Worm (Caenorhabditis elegans) whole organism, L1 larva: Measurements from ENCODE around the gene Y1A5A.1.

Experiments used
- C04F5.9 ChIP-seq: sonication (generic microtip); optimal IDR thresholded peaks from 2 replicates; lab custom pipeline; 2016; ENCODE audit warnings: missing genetic modification characterization, missing compliant biosample characterization
- C16A3.4 ChIP-seq: fragments of 150-350 bp; optimal IDR thresholded peaks from 2 replicates; lab custom pipeline; 2014; ENCODE audit warnings: missing biosample characterization, missing genetic modification characterization
- C34B4.2 ChIP-seq: sonication (generic microtip); optimal IDR thresholded peaks from 2 replicates; lab custom pipeline; 2017; ENCODE audit warnings: mild to moderate bottlenecking, missing genetic modification characterization, missing compliant biosample characterization
- F16B12.6 ChIP-seq: fragments of 150-350 bp; optimal IDR thresholded peaks from 2 replicates; lab custom pipeline; 2014; ENCODE audit warnings: missing biosample characterization, missing genetic modification characterization
- aha-1 ChIP-seq: fragments of 150-350 bp; optimal IDR thresholded peaks from 2 replicates; lab custom pipeline; 2014; ENCODE audit warnings: missing biosample characterization, missing genetic modification characterization
- ama-1 ChIP-seq: fragments of 150-350 bp; optimal IDR thresholded peaks from 2 replicates; lab custom pipeline; 2014
- blmp-1 ChIP-seq: fragments of 150-350 bp; optimal IDR thresholded peaks from 2 replicates; lab custom pipeline; 2014; ENCODE audit warnings: missing biosample characterization, missing genetic modification characterization
- ceh-8 ChIP-seq: fragments of 200-800 bp; sonication (Bioruptor generic); optimal IDR thresholded peaks from 2 replicates; lab custom pipeline; 2018; ENCODE audit warnings: mild to moderate bottlenecking, missing genetic modification characterization, moderate library complexity, missing compliant biosample characterization
- ces-1 ChIP-seq: fragments of 150-350 bp; optimal IDR thresholded peaks from 2 replicates; lab custom pipeline; 2014; ENCODE audit warnings: missing biosample characterization, missing genetic modification reagents, missing genetic modification characterization
- dsc-1 ChIP-seq: sonication (generic microtip); optimal IDR thresholded peaks from 2 replicates; lab custom pipeline; 2016; ENCODE audit warnings: mild to moderate bottlenecking, missing genetic modification characterization, missing compliant biosample characterization
- efl-1 ChIP-seq, 4 experiments: fragments of 150-350 bp; optimal IDR thresholded peaks in 3 of 4; peaks in 1 of 4; 1 replicate in 1 of 4; 2 replicates in 3 of 4; lab custom pipeline; 2014; ENCODE audit warnings: missing biosample characterization in 2 of 4, missing genetic modification characterization in 2 of 4, missing genetic modification reagents in 2 of 4
- efl-3 ChIP-seq: fragments of 200-800 bp; sonication (Bioruptor generic); optimal IDR thresholded peaks from 2 replicates; lab custom pipeline; 2018; ENCODE audit warnings: mild to moderate bottlenecking, missing genetic modification characterization, missing compliant biosample characterization
- egl-27 ChIP-seq, 2 experiments: fragments of 150-350 bp in 1 of 2; sonication (generic microtip); optimal IDR thresholded peaks; 3 replicates each; lab custom pipeline; 2017 to 2018; ENCODE audit warnings: missing biosample characterization in 2 of 2, missing genetic modification characterization in 2 of 2, missing genetic modification reagents in 2 of 2
- elt-3 ChIP-seq, 6 experiments: fragments of 150-350 bp in 1 of 6; sonication (generic microtip); optimal IDR thresholded peaks; 2 replicates each; lab custom pipeline; 2017 to 2018; ENCODE audit warnings: missing biosample characterization in 6 of 6, missing genetic modification characterization in 6 of 6, inconsistent platforms in 1 of 6
- ets-5 ChIP-seq: fragments of 200-800 bp; sonication (Bioruptor generic); IDR thresholded peaks from 2 replicates; pipeline ENCODE4 v1.3.6; 2022; ENCODE audit warnings: missing genetic modification characterization, missing compliant biosample characterization
- grh-1 ChIP-seq: fragments of 200-800 bp; sonication (Bioruptor generic); IDR thresholded peaks from 2 replicates; pipeline ENCODE4 v1.3.6; 2022; ENCODE audit warnings: missing genetic modification reagents, missing genetic modification characterization, missing compliant biosample characterization
- hlh-4 ChIP-seq: sonication (generic microtip); optimal IDR thresholded peaks from 2 replicates; lab custom pipeline; 2016; ENCODE audit warnings: mild to moderate bottlenecking, missing genetic modification characterization, missing compliant biosample characterization
- hpl-2 ChIP-seq: fragments of 150-350 bp; optimal IDR thresholded peaks from 2 replicates; lab custom pipeline; 2014; ENCODE audit warnings: missing biosample characterization, missing genetic modification reagents, missing genetic modification characterization
- irx-1 ChIP-seq: sonication (generic microtip); optimal IDR thresholded peaks from 2 replicates; lab custom pipeline; 2016; ENCODE audit warnings: missing genetic modification characterization, missing compliant biosample characterization
- isw-1 ChIP-seq: fragments of 200-800 bp; sonication (Bioruptor generic); IDR thresholded peaks from 2 replicates; pipeline ENCODE4 v1.3.6; 2022; ENCODE audit warnings: missing genetic modification characterization, missing compliant biosample characterization
- jun-1 ChIP-seq: fragments of 150-350 bp; optimal IDR thresholded peaks from 2 replicates; lab custom pipeline; 2014; ENCODE audit warnings: missing biosample characterization, missing genetic modification reagents, missing genetic modification characterization
- lin-13 ChIP-seq: fragments of 150-350 bp; optimal IDR thresholded peaks from 2 replicates; lab custom pipeline; 2014; ENCODE audit warnings: missing biosample characterization, missing genetic modification reagents, missing genetic modification characterization
- lin-14 ChIP-seq: fragments of 200-800 bp; sonication (Bioruptor generic); optimal IDR thresholded peaks from 2 replicates; lab custom pipeline; 2018; ENCODE audit warnings: mild to moderate bottlenecking, missing genetic modification characterization, moderate library complexity, missing compliant biosample characterization
- lin-15B ChIP-seq: fragments of 150-350 bp; sonication (generic microtip); optimal IDR thresholded peaks from 3 replicates; lab custom pipeline; 2014; ENCODE audit warnings: missing biosample characterization, missing genetic modification characterization
- lin-35 ChIP-seq, 2 experiments: fragments of 150-350 bp; optimal IDR thresholded peaks; 2 replicates each; lab custom pipeline; 2014; ENCODE audit warnings: missing biosample characterization in 2 of 2, missing genetic modification characterization in 2 of 2, missing genetic modification reagents in 2 of 2
- lir-3 ChIP-seq: sonication (generic microtip); optimal IDR thresholded peaks from 2 replicates; lab custom pipeline; 2016; ENCODE audit warnings: mild to moderate bottlenecking, missing genetic modification characterization, moderate library complexity, missing compliant biosample characterization; ENCODE audit not compliant: poor library complexity
- lsy-2 ChIP-seq, 2 experiments: fragments of 150-350 bp; optimal IDR thresholded peaks; 2 replicates each; lab custom pipeline; 2014; ENCODE audit warnings: missing biosample characterization in 2 of 2, missing genetic modification characterization in 2 of 2
- mab-9 ChIP-seq: fragments of 200-800 bp; sonication (Bioruptor generic); IDR thresholded peaks from 2 replicates; pipeline ENCODE4 v1.3.6; 2022; ENCODE audit warnings: missing genetic modification reagents, missing genetic modification characterization, missing compliant biosample characterization
- mdl-1 ChIP-seq, 2 experiments: fragments of 150-350 bp; optimal IDR thresholded peaks; 2 replicates each; lab custom pipeline; 2014 to 2017; ENCODE audit warnings: missing biosample characterization in 2 of 2, missing genetic modification characterization in 2 of 2, inconsistent platforms in 1 of 2
- mef-2 ChIP-seq: fragments of 150-350 bp; optimal IDR thresholded peaks from 2 replicates; lab custom pipeline; 2014; ENCODE audit warnings: missing biosample characterization, missing genetic modification characterization
- nhr-11 ChIP-seq: fragments of 150-350 bp; optimal IDR thresholded peaks from 2 replicates; lab custom pipeline; 2014; ENCODE audit warnings: missing biosample characterization, missing genetic modification characterization
- nhr-19 ChIP-seq: fragments of 200-800 bp; sonication (Bioruptor generic); conservative IDR thresholded peaks from 2 replicates; pipeline ENCODE4 v1.3.6; 2022; ENCODE audit warnings: missing genetic modification characterization, missing compliant biosample characterization
- nhr-237 ChIP-seq: fragments of 150-350 bp; optimal IDR thresholded peaks from 2 replicates; lab custom pipeline; 2014; ENCODE audit warnings: missing biosample characterization, missing genetic modification characterization
- nhr-28 ChIP-seq: fragments of 150-350 bp; optimal IDR thresholded peaks from 2 replicates; lab custom pipeline; 2014; ENCODE audit warnings: missing biosample characterization, missing genetic modification characterization
- nhr-71 ChIP-seq: sonication (generic microtip); optimal IDR thresholded peaks from 2 replicates; lab custom pipeline; 2016; ENCODE audit warnings: mild to moderate bottlenecking, missing genetic modification characterization, moderate library complexity, missing compliant biosample characterization
- nhr-76 ChIP-seq: sonication (generic microtip); optimal IDR thresholded peaks from 2 replicates; lab custom pipeline; 2017; ENCODE audit warnings: missing biosample characterization, missing genetic modification characterization
- nhr-84 ChIP-seq: sonication (generic microtip); optimal IDR thresholded peaks from 2 replicates; lab custom pipeline; 2017; ENCODE audit warnings: missing biosample characterization, missing genetic modification characterization
- nhr-90 ChIP-seq: sonication (generic microtip); optimal IDR thresholded peaks from 2 replicates; lab custom pipeline; 2016; ENCODE audit warnings: mild to moderate bottlenecking, missing genetic modification characterization, missing compliant biosample characterization; ENCODE audit not compliant: poor library complexity
- pax-3 ChIP-seq: fragments of 200-800 bp; sonication (Bioruptor generic); optimal IDR thresholded peaks from 2 replicates; lab custom pipeline; 2018; ENCODE audit warnings: mild to moderate bottlenecking, missing genetic modification characterization, moderate library complexity, missing compliant biosample characterization
- skn-1 ChIP-seq: fragments of 150-350 bp; optimal IDR thresholded peaks from 2 replicates; lab custom pipeline; 2014; ENCODE audit warnings: missing biosample characterization, missing genetic modification characterization
- snpc-4 ChIP-seq: fragments of 150-350 bp; optimal IDR thresholded peaks from 2 replicates; lab custom pipeline; 2014; ENCODE audit warnings: missing biosample characterization, missing genetic modification characterization
- sox-4 ChIP-seq: sonication (generic microtip); optimal IDR thresholded peaks from 2 replicates; lab custom pipeline; 2016; ENCODE audit warnings: missing genetic modification characterization, missing compliant biosample characterization
- sup-37 ChIP-seq: fragments of 200-800 bp; sonication (Bioruptor generic); optimal IDR thresholded peaks from 2 replicates; lab custom pipeline; 2018; ENCODE audit warnings: mild to moderate bottlenecking, missing genetic modification characterization, missing compliant biosample characterization
- swsn-7 ChIP-seq: sonication (generic microtip); optimal IDR thresholded peaks from 2 replicates; lab custom pipeline; 2016; ENCODE audit warnings: missing genetic modification characterization, missing compliant biosample characterization
- tbx-2 ChIP-seq: sonication (generic microtip); optimal IDR thresholded peaks from 2 replicates; lab custom pipeline; 2016; ENCODE audit warnings: missing genetic modification characterization, missing compliant biosample characterization
- tlp-1 ChIP-seq: fragments of 150-350 bp; optimal IDR thresholded peaks from 2 replicates; lab custom pipeline; 2014; ENCODE audit warnings: missing biosample characterization, missing genetic modification characterization
- unc-30 ChIP-seq: sonication (generic microtip); optimal IDR thresholded peaks from 2 replicates; lab custom pipeline; 2017; ENCODE audit warnings: missing biosample characterization, missing genetic modification characterization
- unc-86 ChIP-seq: sonication (generic microtip); optimal IDR thresholded peaks from 2 replicates; lab custom pipeline; 2016; ENCODE audit warnings: missing genetic modification characterization, missing compliant biosample characterization
- unc-98 ChIP-seq: fragments of 200-800 bp; sonication (Bioruptor generic); IDR thresholded peaks from 2 replicates; pipeline ENCODE4 v1.3.6; 2022; ENCODE audit warnings: missing genetic modification characterization, missing compliant biosample characterization
- vab-15 ChIP-seq: sonication (generic microtip); optimal IDR thresholded peaks from 2 replicates; lab custom pipeline; 2017; ENCODE audit warnings: missing genotype, mild to moderate bottlenecking, missing genetic modification characterization, missing compliant biosample characterization
- zag-1 ChIP-seq: fragments of 150-350 bp; optimal IDR thresholded peaks from 2 replicates; lab custom pipeline; 2014; ENCODE audit warnings: missing biosample characterization, missing genetic modification characterization
- zip-4 ChIP-seq: fragments of 200-800 bp; sonication (Bioruptor generic); optimal IDR thresholded peaks from 2 replicates; lab custom pipeline; 2018; ENCODE audit warnings: mild to moderate bottlenecking, missing genetic modification characterization, moderate library complexity, missing compliant biosample characterization
- ztf-11 ChIP-seq, 2 experiments: sonication (generic microtip); optimal IDR thresholded peaks; 2 replicates each; lab custom pipeline; 2016 to 2017; ENCODE audit warnings: missing genetic modification characterization in 2 of 2, missing biosample characterization in 1 of 2, missing compliant biosample characterization in 1 of 2
- ztf-4 ChIP-seq: fragments of 150-350 bp; optimal IDR thresholded peaks from 2 replicates; lab custom pipeline; 2014; ENCODE audit warnings: missing biosample characterization, missing genetic modification characterization

Y1A5A.1 gene

ce11 chrIII:4019801-4020200 lies 33.3 kb upstream of the Y1A5A.1 start, which contains the start of gene snpc-3.4 (continued):
- TF ChIP-seq vab-15 (tag; lab: Kevin White, UChicago) (no peak), nhr-71 (tag; lab: Kevin White, UChicago) (peak; percentile 75), ceh-8 (GFP tag; lab: Kevin White, UChicago) (no peak), grh-1 (GFP tag; lab: Robert Waterston, UW) (no peak), aha-1 (tag; lab: Kevin White, UChicago) (no peak), nhr-11 (tag; lab: Kevin White, UChicago) (no peak), unc-98 (GFP tag; lab: Robert Waterston, UW) (no peak), dsc-1 (tag; lab: Kevin White, UChicago) (no peak), unc-30 (tag; lab: Kevin White, UChicago) (no peak), nhr-84 (tag; lab: Kevin White, UChicago) (no peak), swsn-7 (tag; lab: Kevin White, UChicago) (peak; percentile 61), irx-1 (tag; lab: Kevin White, UChicago) (peak; percentile 49), nhr-19 (GFP tag; lab: Robert Waterston, UW) (peak; percentile 55), jun-1 (tag; lab: Kevin White, UChicago) (peak; percentile 51), lir-3 (tag; lab: Kevin White, UChicago) (no peak), efl-3 (no peak), F16B12.6 (tag; lab: Kevin White, UChicago) (peak; percentile 96), nhr-76 (tag; lab: Kevin White, UChicago) (no peak), hpl-2 (GFP tag; lab: Kevin White, UChicago) (no peak), ets-5 (GFP tag; lab: Robert Waterston, UW) (no peak), zip-4 (no peak), nhr-28 (tag; lab: Kevin White, UChicago) (no peak), lin-14 (GFP tag; lab: Kevin White, UChicago) (peak; percentile 77), sup-37 (GFP tag; lab: Kevin White, UChicago) (no peak), mdl-1 (tag; optimal IDR thresholded peaks at IDR 0.05; lab: Kevin White, UChicago) (peak in 1 of 2 experiments; percentile 57), ces-1 (no peak), isw-1 (GFP tag; lab: Robert Waterston, UW) (peak; percentile 44), zag-1 (tag; lab: Kevin White, UChicago) (no peak), sox-4 (no peak), nhr-237 (tag; lab: Kevin White, UChicago) (no peak), C34B4.2 (tag; lab: Kevin White, UChicago) (no peak), lin-15B (tag; lab: Kevin White, UChicago) (peak; percentile 62), blmp-1 (tag; lab: Kevin White, UChicago) (peak; percentile 57), lin-13 (GFP tag; lab: Kevin White, UChicago) (peak; percentile 46), mab-9 (GFP tag; lab: Robert Waterston, UW) (no peak), lin-35 (GFP tag; optimal IDR thresholded peaks at IDR 0.05; lab: Kevin White, UChicago) (peak; percentile 89 to 93), egl-27 (tag; optimal IDR thresholded peaks at IDR 0.05; lab: Kevin White, UChicago) (no peak), unc-86 (tag; lab: Kevin White, UChicago) (peak; percentile 50), tlp-1 (no peak), C16A3.4 (peak; percentile 81), snpc-4 (tag; lab: Kevin White, UChicago) (peak; percentile 20), pax-3 (tag; lab: Kevin White, UChicago) (no peak), skn-1 (tag; lab: Kevin White, UChicago) (peak; percentile 86), efl-1 (optimal IDR thresholded peaks at IDR 0.05; lab: Kevin White, UChicago) (peak; percentile 77 to 89), efl-1 (GFP tag; optimal IDR thresholded peaks at IDR 0.05 in 1 of 2; lab: Kevin White, UChicago) (peak; percentile 90 to 98), nhr-90 (tag; lab: Kevin White, UChicago) (peak; percentile 43), ama-1 (lab: Kevin White, UChicago) (no peak), ztf-11 (tag; optimal IDR thresholded peaks at IDR 0.05; lab: Kevin White, UChicago) (peak in 1 of 2 experiments; percentile 22), tbx-2 (tag; lab: Kevin White, UChicago) (peak; percentile 60), ztf-4 (tag; lab: Kevin White, UChicago) (no peak), C04F5.9 (tag; lab: Kevin White, UChicago) (no peak), lsy-2 (tag; optimal IDR thresholded peaks at IDR 0.05; lab: Kevin White, UChicago) (peak; percentile 98 to 99), hlh-4 (tag; lab: Kevin White, UChicago) (no peak), mef-2 (tag; lab: Kevin White, UChicago) (no peak), elt-3 (tag; optimal IDR thresholded peaks at IDR 0.05; lab: Kevin White, UChicago) (peak in 2 of 6 experiments; percentile 57 to 59)
